Fruit fly (Drosophila melanogaster) whole organism, embryonic: Measurements from ENCODE around the gene CG32052.

Experiments used
- Abd-B ChIP-seq: fragments of 200-800 bp; sonication (Bioruptor generic); optimal IDR thresholded peaks from 2 replicates; lab custom pipeline; 2018; ENCODE audit warnings: missing biosample characterization, mild to moderate bottlenecking, missing genetic modification characterization, moderate library complexity
- Ada2b ChIP-seq: fragments of 200-800 bp; sonication (Bioruptor generic); IDR thresholded peaks from 2 replicates; pipeline ENCODE4 v1.3.6; 2022; ENCODE audit warnings: missing biosample characterization, missing genetic modification characterization
- B-H2 ChIP-seq: fragments of 200-800 bp; sonication (Bioruptor generic); optimal IDR thresholded peaks from 2 replicates; lab custom pipeline; 2018; ENCODE audit warnings: missing biosample characterization, mild to moderate bottlenecking, missing genetic modification characterization
- CG10543 ChIP-seq: fragments of 200-800 bp; sonication (Bioruptor generic); optimal IDR thresholded peaks from 3 replicates; lab custom pipeline; 2017; ENCODE audit warnings: missing biosample characterization, mild to moderate bottlenecking, missing genetic modification characterization, moderate library complexity
- CG12071 ChIP-seq: fragments of 200-800 bp; sonication (Bioruptor generic); optimal IDR thresholded peaks from 3 replicates; lab custom pipeline; 2018; ENCODE audit warnings: missing biosample characterization, mild to moderate bottlenecking, missing genetic modification characterization
- CG13296 ChIP-seq: fragments of 200-800 bp; sonication (Bioruptor generic); optimal IDR thresholded peaks from 3 replicates; lab custom pipeline; 2018; ENCODE audit warnings: missing biosample characterization, mild to moderate bottlenecking, missing genetic modification characterization
- CG13424 ChIP-seq: fragments of 200-800 bp; sonication (Bioruptor generic); optimal IDR thresholded peaks from 2 replicates; lab custom pipeline; 2019; ENCODE audit warnings: missing biosample characterization, mild to moderate bottlenecking, missing genetic modification characterization, moderate library complexity
- CG13894 ChIP-seq: fragments of 200-800 bp; sonication (Bioruptor generic); optimal IDR thresholded peaks from 3 replicates; lab custom pipeline; 2018; ENCODE audit warnings: missing biosample characterization, mild to moderate bottlenecking, missing genetic modification characterization, moderate library complexity
- CG15514 ChIP-seq: fragments of 200-800 bp; sonication (Bioruptor generic); optimal IDR thresholded peaks from 3 replicates; lab custom pipeline; 2017; ENCODE audit warnings: missing biosample characterization, missing genetic modification characterization, mild to moderate bottlenecking, moderate library complexity, missing genetic modification reagents
- CG15696 ChIP-seq: fragments of 200-800 bp; sonication (Bioruptor generic); optimal IDR thresholded peaks from 2 replicates; lab custom pipeline; 2019; ENCODE audit warnings: missing biosample characterization, mild to moderate bottlenecking, missing genetic modification characterization, moderate library complexity
- CG2678 ChIP-seq: fragments of 200-800 bp; sonication (Bioruptor generic); optimal IDR thresholded peaks from 3 replicates; lab custom pipeline; 2019; ENCODE audit warnings: missing biosample characterization, mild to moderate bottlenecking, missing genetic modification characterization, moderate library complexity
- CG31388 ChIP-seq: fragments of 200-800 bp; sonication (Bioruptor generic); optimal IDR thresholded peaks from 2 replicates; lab custom pipeline; 2016; ENCODE audit warnings: missing biosample characterization, missing genetic modification characterization
- CG3281 ChIP-seq: fragments of 200-800 bp; sonication (Bioruptor generic); optimal IDR thresholded peaks from 3 replicates; lab custom pipeline; 2017; ENCODE audit warnings: missing biosample characterization, mild to moderate bottlenecking, missing genetic modification characterization
- CG33557 ChIP-seq: fragments of 200-800 bp; sonication (Bioruptor generic); optimal IDR thresholded peaks from 2 replicates; lab custom pipeline; 2019; ENCODE audit warnings: missing biosample characterization, mild to moderate bottlenecking, missing genetic modification characterization, moderate library complexity
- CG3847 ChIP-seq: fragments of 200-800 bp; sonication (Bioruptor generic); IDR thresholded peaks from 2 replicates; pipeline ENCODE4 v1.3.6; 2022; ENCODE audit warnings: missing biosample characterization, missing genetic modification characterization
- CG4730 ChIP-seq: fragments of 200-800 bp; sonication (Bioruptor generic); IDR thresholded peaks from 2 replicates; pipeline ENCODE4 v1.3.6; 2022; ENCODE audit warnings: missing biosample characterization, missing genetic modification characterization
- CG7357 ChIP-seq: fragments of 200-800 bp; sonication (Bioruptor generic); IDR thresholded peaks from 3 replicates; pipeline ENCODE4 v1.3.6; 2022; ENCODE audit warnings: missing biosample characterization, missing genetic modification characterization
- CG7556 ChIP-seq: fragments of 200-800 bp; sonication (Bioruptor generic); optimal IDR thresholded peaks from 2 replicates; lab custom pipeline; 2017; ENCODE audit warnings: missing biosample characterization, mild to moderate bottlenecking, missing genetic modification characterization
- CG8924 ChIP-seq: fragments of 200-800 bp; optimal IDR thresholded peaks from 3 replicates; lab custom pipeline; 2019; ENCODE audit warnings: missing biosample characterization, mild to moderate bottlenecking, missing genetic modification characterization, moderate library complexity
- D ChIP-seq, 2 experiments: fragments of 200-800 bp in 1 of 2; fragments of >200 bp in 1 of 2; sonication (Bioruptor generic) in 1 of 2; optimal IDR thresholded peaks; 2 replicates in 1 of 2; 3 replicates in 1 of 2; lab custom pipeline; 2017; ENCODE audit warnings: mild to moderate bottlenecking in 1 of 2, missing biosample characterization in 1 of 2, missing genetic modification characterization in 1 of 2, missing genetic modification reagents in 1 of 2
- Dbx ChIP-seq: fragments of 200-800 bp; sonication (Bioruptor generic); IDR thresholded peaks from 3 replicates; pipeline ENCODE4 v1.3.6; 2022; ENCODE audit warnings: missing biosample characterization, missing genetic modification characterization
- Fer2 ChIP-seq: fragments of 200-800 bp; sonication (Bioruptor generic); optimal IDR thresholded peaks from 2 replicates; lab custom pipeline; 2018; ENCODE audit warnings: missing biosample characterization, mild to moderate bottlenecking, missing genetic modification characterization, moderate library complexity
- GATAe ChIP-seq: fragments of 200-800 bp; sonication (Bioruptor generic); conservative IDR thresholded peaks from 2 replicates; pipeline ENCODE4 v1.3.6; 2022; ENCODE audit warnings: missing biosample characterization, missing genetic modification characterization
- Gsc ChIP-seq: fragments of 200-800 bp; sonication (Bioruptor generic); IDR thresholded peaks from 2 replicates; pipeline ENCODE4 v1.3.6; 2022; ENCODE audit warnings: missing biosample characterization, missing genetic modification characterization
- Hr3 ChIP-seq: fragments of 200-800 bp; sonication (Bioruptor generic); optimal IDR thresholded peaks from 3 replicates; lab custom pipeline; 2016; ENCODE audit warnings: missing biosample characterization, missing genetic modification characterization
- Hr39 ChIP-seq: fragments of >200 bp; optimal IDR thresholded peaks from 2 replicates; lab custom pipeline; 2017
- Lhr ChIP-seq: fragments of 200-800 bp; sonication (Bioruptor generic); optimal IDR thresholded peaks from 3 replicates; lab custom pipeline; 2017; ENCODE audit warnings: mild to moderate bottlenecking, missing biosample characterization, missing genetic modification reagents, missing genetic modification characterization
- Mad ChIP-seq: fragments of 200-800 bp; sonication (Bioruptor generic); optimal IDR thresholded peaks from 2 replicates; lab custom pipeline; 2016; ENCODE audit warnings: missing biosample characterization, missing genetic modification characterization
- Rfx ChIP-seq: fragments of 200-800 bp; sonication (Bioruptor generic); IDR thresholded peaks from 2 replicates; pipeline ENCODE4 v1.3.6; 2022; ENCODE audit warnings: missing biosample characterization, missing genetic modification characterization
- Rx ChIP-seq: fragments of 200-800 bp; sonication (Bioruptor generic); IDR thresholded peaks from 2 replicates; pipeline ENCODE4 v1.3.6; 2022; ENCODE audit warnings: missing biosample characterization, missing genetic modification characterization
- Six4 ChIP-seq: fragments of 200-800 bp; sonication (Bioruptor generic); optimal IDR thresholded peaks from 2 replicates; lab custom pipeline; 2016; ENCODE audit warnings: missing biosample characterization, missing genetic modification characterization
- Usf ChIP-seq: fragments of 200-800 bp; sonication (Bioruptor generic); optimal IDR thresholded peaks from 2 replicates; lab custom pipeline; 2017; ENCODE audit warnings: missing genotype, missing biosample characterization, missing genetic modification characterization
- bsh ChIP-seq, 2 experiments: fragments of 200-800 bp; sonication (Bioruptor generic); optimal IDR thresholded peaks; 2 replicates each; lab custom pipeline; 2017 to 2018; ENCODE audit warnings: mild to moderate bottlenecking in 2 of 2, missing biosample characterization in 2 of 2, missing genetic modification characterization in 2 of 2, moderate library complexity in 1 of 2
- cad ChIP-seq: fragments of >200 bp; optimal IDR thresholded peaks from 2 replicates; lab custom pipeline; 2017; ENCODE audit warnings: missing biosample characterization, missing genetic modification characterization
- ci ChIP-seq: fragments of 200-800 bp; sonication (Bioruptor generic); IDR thresholded peaks from 3 replicates; pipeline ENCODE4 v1.3.6; 2022; ENCODE audit warnings: missing biosample characterization, missing genetic modification characterization
- cwo ChIP-seq: fragments of 200-800 bp; sonication (Bioruptor generic); optimal IDR thresholded peaks from 3 replicates; lab custom pipeline; 2017; ENCODE audit warnings: missing biosample characterization, missing genetic modification characterization, mild to moderate bottlenecking, moderate library complexity, missing genetic modification reagents
- en ChIP-seq: fragments of 200-800 bp; sonication (Bioruptor generic); optimal IDR thresholded peaks from 2 replicates; lab custom pipeline; 2016; ENCODE audit warnings: missing biosample characterization, missing genetic modification characterization
- ewg ChIP-seq: fragments of 200-800 bp; sonication (Bioruptor generic); optimal IDR thresholded peaks from 3 replicates; lab custom pipeline; 2017; ENCODE audit warnings: mild to moderate bottlenecking, missing biosample characterization, missing genetic modification reagents, missing genetic modification characterization
- eyg ChIP-seq: fragments of 200-800 bp; sonication (Bioruptor generic); optimal IDR thresholded peaks from 3 replicates; lab custom pipeline; 2016; ENCODE audit warnings: missing biosample characterization, missing genetic modification characterization
- ftz-f1 ChIP-seq: fragments of 200-800 bp; sonication (Bioruptor generic); optimal IDR thresholded peaks from 2 replicates; lab custom pipeline; 2016; ENCODE audit warnings: missing biosample characterization, missing genetic modification characterization
- kay ChIP-seq: fragments of 200-800 bp; sonication (Bioruptor generic); optimal IDR thresholded peaks from 2 replicates; lab custom pipeline; 2016; ENCODE audit warnings: missing biosample characterization, missing genetic modification characterization
- ken ChIP-seq: fragments of 200-800 bp; sonication (Bioruptor generic); IDR thresholded peaks from 3 replicates; pipeline ENCODE4 v1.3.6; 2022; ENCODE audit warnings: missing biosample characterization, missing genetic modification characterization
- maf-S ChIP-seq: fragments of 200-800 bp; sonication (Bioruptor generic); optimal IDR thresholded peaks from 2 replicates; lab custom pipeline; 2016; ENCODE audit warnings: missing biosample characterization, missing genetic modification characterization
- pb ChIP-seq: fragments of 200-800 bp; sonication (Bioruptor generic); optimal IDR thresholded peaks from 3 replicates; lab custom pipeline; 2016; ENCODE audit warnings: missing biosample characterization, missing genetic modification characterization
- pros ChIP-seq: fragments of 200-800 bp; sonication (Bioruptor generic); optimal IDR thresholded peaks from 3 replicates; lab custom pipeline; 2019; ENCODE audit warnings: missing biosample characterization, mild to moderate bottlenecking, missing genetic modification characterization, moderate library complexity
- sens ChIP-seq: fragments of 200-800 bp; sonication (Bioruptor generic); peaks from one replicate; lab custom pipeline; 2016; ENCODE audit warnings: missing biosample characterization, missing genetic modification characterization
- sisA ChIP-seq: fragments of 200-800 bp; sonication (Bioruptor generic); IDR thresholded peaks from 2 replicates; pipeline ENCODE4 v1.3.6; 2022; ENCODE audit warnings: missing biosample characterization, missing genetic modification characterization
- tgo ChIP-seq: fragments of 200-800 bp; sonication (Bioruptor generic); IDR thresholded peaks from 3 replicates; pipeline ENCODE4 v1.3.6; 2022; ENCODE audit warnings: missing biosample characterization, missing genetic modification characterization
- tll ChIP-seq, 2 experiments: fragments of 200-800 bp in 1 of 2; fragments of >200 bp in 1 of 2; sonication (Bioruptor generic) in 1 of 2; optimal IDR thresholded peaks; 2 replicates each; lab custom pipeline; 2017 to 2019; ENCODE audit warnings: missing biosample characterization in 2 of 2, missing genetic modification characterization in 2 of 2, mild to moderate bottlenecking in 1 of 2, moderate library complexity in 1 of 2
- trh ChIP-seq: fragments of 200-800 bp; sonication (Bioruptor generic); optimal IDR thresholded peaks from 2 replicates; lab custom pipeline; 2016; ENCODE audit warnings: missing biosample characterization, missing genetic modification characterization
- zen ChIP-seq: fragments of 200-800 bp; sonication (Bioruptor generic); optimal IDR thresholded peaks from 3 replicates; lab custom pipeline; 2018; ENCODE audit warnings: missing biosample characterization, mild to moderate bottlenecking, missing genetic modification characterization, moderate library complexity

Gene CG32052

dm6 chr3L:9760151-9760749, 26.6 kb upstream of the CG32052 start, which contains the start of gene CG42268 (continued):
- TF ChIP-seq CG13424 (tag; lab: Kevin White, UChicago) (no peak), CG15696 (tag; lab: Kevin White, UChicago) (no peak), CG13296 (peak; percentile 20), CG10543 (GFP tag; lab: Kevin White, UChicago) (peak; percentile 21), CG3847 (GFP tag; lab: Robert Waterston, UW) (no peak), pb (GFP tag; lab: Kevin White, UChicago) (no peak), CG3281 (GFP tag; lab: Kevin White, UChicago) (peak; percentile 29), zen (tag; lab: Kevin White, UChicago) (no peak), pros (GFP tag; lab: Kevin White, UChicago) (no peak), Gsc (no peak), Abd-B (GFP tag; lab: Kevin White, UChicago) (no peak), ftz-f1 (GFP tag; lab: Kevin White, UChicago) (peak; percentile 63), Ada2b (no peak), Lhr (GFP tag; lab: Kevin White, UChicago) (no peak), tll (GFP tag; optimal IDR thresholded peaks at IDR 0.05; lab: Kevin White, UChicago) (no peak), en (GFP tag; lab: Kevin White, UChicago) (no peak), CG4730 (GFP tag; lab: Robert Waterston, UW) (no peak), cad (GFP tag; lab: Kevin White, UChicago) (no peak), Rfx (GFP tag; lab: Robert Waterston, UW) (peak; percentile 30; the same call in 1 of the 2 replicates), tgo (GFP tag; lab: Robert Waterston, UW) (no peak), CG8924 (tag; lab: Kevin White, UChicago) (no peak), CG33557 (no peak), ewg (GFP tag; lab: Kevin White, UChicago) (no peak), D (optimal IDR thresholded peaks at IDR 0.05; lab: Kevin White, UChicago) (no peak), D (GFP tag; optimal IDR thresholded peaks at IDR 0.05; lab: Kevin White, UChicago) (no peak), eyg (GFP tag; lab: Kevin White, UChicago) (no peak), Rx (GFP tag; lab: Robert Waterston, UW) (no peak), GATAe (GFP tag; lab: Robert Waterston, UW) (no peak; the same call in 1 of the 2 replicates), CG13894 (peak; percentile 77), sens (GFP tag; lab: Kevin White, UChicago) (peak; percentile 62), Hr3 (GFP tag; lab: Kevin White, UChicago) (no peak), Dbx (no peak; the same call in 2 of the 3 replicates), bsh (GFP tag; optimal IDR thresholded peaks at IDR 0.05; lab: Kevin White, UChicago) (no peak), maf-S (no peak), trh (no peak), CG7357 (GFP tag; lab: Robert Waterston, UW) (no peak), sisA (GFP tag; lab: Robert Waterston, UW) (no peak), ci (GFP tag; lab: Robert Waterston, UW) (no peak), kay (GFP tag; lab: Kevin White, UChicago) (no peak), CG15514 (peak; percentile 10), Mad (GFP tag; lab: Kevin White, UChicago) (no peak), Six4 (GFP tag; lab: Kevin White, UChicago) (no peak), cwo (peak; percentile 50), CG12071 (GFP tag; lab: Kevin White, UChicago) (no peak), Hr39 (no peak), Fer2 (tag; lab: Kevin White, UChicago) (no peak), CG31388 (GFP tag; lab: Kevin White, UChicago) (no peak), Usf (no peak), CG7556 (no peak), B-H2 (GFP tag; lab: Kevin White, UChicago) (no peak), CG2678 (tag; lab: Kevin White, UChicago) (no peak), ken (no peak)
